Fruit fly (Drosophila melanogaster) whole organism: Measurements from ENCODE around the gene CG9259.

Source experiments
- Dll ChIP-seq: fragments of >200 bp; optimal IDR thresholded peaks from 2 replicates; lab custom pipeline; 2017
- EcR ChIP-seq, 2 experiments: fragments of >200 bp; optimal IDR thresholded peaks; 2 replicates each; lab custom pipeline; 2017; ENCODE audit warnings: missing biosample characterization in 2 of 2, missing genetic modification characterization in 2 of 2, missing genetic modification reagents in 2 of 2
- pan ChIP-seq: fragments of >200 bp; optimal IDR thresholded peaks from 2 replicates; lab custom pipeline; 2017
- psq ChIP-seq: fragments of >200 bp; optimal IDR thresholded peaks from 2 replicates; lab custom pipeline; 2017
- usp ChIP-seq: fragments of >200 bp; optimal IDR thresholded peaks from 2 replicates; lab custom pipeline; 2017; ENCODE audit warnings: missing biosample characterization, missing genetic modification characterization, mixed read lengths

dm6 chr2L:21115687-21116086 lies 26.5 kb downstream of the CG9259 start:
- TF ChIP-seq EcR (GFP tag; optimal IDR thresholded peaks at IDR 0.05; lab: Kevin White, UChicago) (no peak), psq (lab: Kevin White, UChicago) (no peak), Dll (lab: Kevin White, UChicago) (no peak), usp (GFP tag; lab: Kevin White, UChicago) (no peak), pan (no peak)
